Worm (Caenorhabditis elegans): ENCODE data around the gene lips-10.

DNA sequence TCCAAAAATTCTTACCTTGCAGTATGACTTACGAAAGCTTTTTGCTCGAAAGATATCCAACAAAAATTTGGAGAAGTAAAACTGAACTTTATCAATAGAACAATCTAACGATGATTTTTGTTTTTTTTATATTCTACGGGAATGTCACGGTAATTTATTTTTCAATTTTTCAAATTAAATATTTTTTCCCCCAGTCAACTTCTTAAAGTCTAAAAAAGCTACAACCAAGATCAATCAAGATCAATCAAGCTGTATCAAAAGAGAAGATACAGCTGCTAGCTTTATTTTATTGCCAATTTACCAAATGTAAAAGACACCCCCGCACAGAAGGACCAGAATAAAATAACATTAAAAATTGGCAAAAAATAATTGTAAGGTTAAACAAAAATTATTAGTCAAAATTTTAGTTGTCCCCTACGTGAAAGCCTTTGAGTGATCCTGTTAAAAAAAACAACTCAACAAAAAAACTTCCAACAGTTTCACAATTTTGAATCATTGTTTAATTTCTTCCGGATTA, 36.4 kb downstream of the lips-10 start, which contains the start of the genes M05D6.1 and M05D6.3:
- TF ChIP-seq him-1 (tag; optimal IDR thresholded peaks at IDR 0.05) (no peak), dao-5 (tag; optimal IDR thresholded peaks at IDR 0.05) (no peak), W03F9.2 (tag; optimal IDR thresholded peaks at IDR 0.05) (no peak)

Data from whole organism, L4/young adult.